2 worm cellular contexts compared by ENCODE assay signal in the genomic region with DNA sequence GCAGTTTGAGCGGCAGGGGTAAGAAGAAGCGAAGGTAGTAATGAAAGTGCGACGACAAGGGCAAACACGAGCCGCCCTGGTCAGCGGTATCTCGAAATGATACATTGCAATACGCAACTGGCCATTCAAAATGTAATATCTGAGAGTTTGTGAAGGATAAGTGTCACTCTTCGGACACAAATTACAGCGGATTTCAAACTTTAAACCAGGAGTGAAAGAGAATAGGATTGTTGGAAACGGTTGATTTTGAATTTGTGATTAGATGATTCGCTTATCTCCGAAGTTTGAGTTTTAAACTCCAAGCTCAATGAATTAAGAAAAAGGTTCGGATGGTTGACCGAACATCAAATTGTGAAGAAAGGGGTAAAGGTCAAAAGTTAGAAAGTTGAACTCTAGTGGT.
TF ChIP-seq lines count a peak whose summit lies in the region.

A gene (minus strand): TSS at position 101 of the 400 bp plus-strand sequence.

TF ChIP-seq in whole organism, late embryonic, 69 proteins besides CTCF, POLR2A, EP300 and RAD21:
- TF ChIP-seq unc-55 (GFP tag; optimal IDR thresholded peaks at IDR 0.05; lab: Kevin White, UChicago) (peak; percentile 24), tbx-2 (tag; optimal IDR thresholded peaks at IDR 0.05; lab: Kevin White, UChicago) (no peak)

TF ChIP-seq in whole organism, mixed stage, embryonic, 35 proteins besides CTCF, POLR2A, EP300 and RAD21:
- TF ChIP-seq hlh-1 (tag; optimal IDR thresholded peaks at IDR 0.05; lab: Kevin White, UChicago) (peak; percentile 34), ceh-43 (GFP tag; optimal IDR thresholded peaks at IDR 0.05; lab: Kevin White, UChicago) (no peak)
TF ChIP-seq in whole organism, mixed stage, embryonic: peak in this region for 1.
